Worm (Caenorhabditis elegans) whole organism, late embryonic: Measurements from ENCODE around the gene frl-1.
A peak's percentile ranks its signal among the peaks of the same experiment; 100 is the strongest.
"Not testable (repeated sequence)": the region's sequence is repeated elsewhere in the genome, so short reads cannot be mapped to it uniquely, and the experiment has no call there.

Experiments
- C08G9.2 ChIP-seq: sonication (generic microtip); optimal IDR thresholded peaks from 2 replicates; lab custom pipeline; 2016; ENCODE audit warnings: mild to moderate bottlenecking, missing genetic modification characterization, moderate library complexity, missing compliant biosample characterization
- F13H6.1 ChIP-seq: sonication (generic microtip); optimal IDR thresholded peaks from 2 replicates; lab custom pipeline; 2016; ENCODE audit warnings: missing genetic modification characterization, missing compliant biosample characterization
- ceh-14 ChIP-seq: sonication (generic microtip); optimal IDR thresholded peaks from 2 replicates; lab custom pipeline; 2016; ENCODE audit warnings: missing genotype, missing genetic modification characterization, missing compliant biosample characterization
- ceh-31 ChIP-seq: sonication (generic microtip); optimal IDR thresholded peaks from 2 replicates; lab custom pipeline; 2016; ENCODE audit warnings: missing genetic modification characterization, missing compliant biosample characterization
- ceh-45 ChIP-seq: fragments of 200-800 bp; sonication (Bioruptor generic); IDR thresholded peaks from 2 replicates; pipeline ENCODE4 v1.3.6; 2022; ENCODE audit warnings: missing genetic modification reagents, missing genetic modification characterization, missing compliant biosample characterization
- ceh-48 ChIP-seq: sonication (generic microtip); optimal IDR thresholded peaks from 2 replicates; lab custom pipeline; 2016; ENCODE audit warnings: missing genetic modification characterization, inconsistent platforms, missing compliant biosample characterization
- elt-2 ChIP-seq: sonication (generic microtip); optimal IDR thresholded peaks from 2 replicates; lab custom pipeline; 2016; ENCODE audit warnings: missing genetic modification reagents, missing genetic modification characterization, missing compliant biosample characterization
- eyg-1 ChIP-seq: sonication (generic microtip); optimal IDR thresholded peaks from 2 replicates; lab custom pipeline; 2016; ENCODE audit warnings: missing genotype, missing genetic modification characterization, missing compliant biosample characterization
- fkh-10 ChIP-seq: fragments of 150-350 bp; optimal IDR thresholded peaks from 2 replicates; lab custom pipeline; 2014; ENCODE audit warnings: missing biosample characterization, missing genetic modification reagents, missing genetic modification characterization
- fkh-6 ChIP-seq: sonication (generic microtip); optimal IDR thresholded peaks from 2 replicates; lab custom pipeline; 2016; ENCODE audit warnings: missing genetic modification characterization, missing compliant biosample characterization
- hlh-30 ChIP-seq: sonication (generic microtip); optimal IDR thresholded peaks from 2 replicates; lab custom pipeline; 2017; ENCODE audit warnings: antibody characterized with exemption, missing genetic modification characterization, missing compliant biosample characterization; ENCODE audit not compliant: insufficient read depth
- madf-2 ChIP-seq: sonication (generic microtip); optimal IDR thresholded peaks from 2 replicates; lab custom pipeline; 2017; ENCODE audit warnings: missing genetic modification characterization, missing compliant biosample characterization
- mec-3 ChIP-seq: sonication (generic microtip); optimal IDR thresholded peaks from 2 replicates; lab custom pipeline; 2016; ENCODE audit warnings: borderline replicate concordance, missing genetic modification characterization, missing compliant biosample characterization
- nfya-1 ChIP-seq: sonication (generic microtip); optimal IDR thresholded peaks from 2 replicates; lab custom pipeline; 2017; ENCODE audit warnings: missing genetic modification characterization, mild to moderate bottlenecking, missing compliant biosample characterization, antibody characterized with exemption, moderate library complexity
- pag-3 ChIP-seq: sonication (generic microtip); optimal IDR thresholded peaks from 2 replicates; lab custom pipeline; 2016; ENCODE audit warnings: missing compliant biosample characterization, missing genetic modification characterization, borderline replicate concordance
- pat-9 ChIP-seq: fragments of 200-800 bp; sonication (Bioruptor generic); optimal IDR thresholded peaks from 2 replicates; lab custom pipeline; 2018; ENCODE audit warnings: mild to moderate bottlenecking, missing genetic modification characterization, moderate library complexity, missing compliant biosample characterization
- pha-2 ChIP-seq: sonication (generic microtip); optimal IDR thresholded peaks from 2 replicates; lab custom pipeline; 2017; ENCODE audit warnings: mild to moderate bottlenecking, missing genetic modification characterization, missing compliant biosample characterization
- pha-4 ChIP-seq: fragments of 150-350 bp; optimal IDR thresholded peaks from 2 replicates; lab custom pipeline; 2018; ENCODE audit warnings: missing biosample characterization, missing genetic modification reagents, missing genetic modification characterization
- pqm-1 ChIP-seq: sonication (generic microtip); optimal IDR thresholded peaks from 2 replicates; lab custom pipeline; 2016; ENCODE audit warnings: missing genetic modification characterization, missing compliant biosample characterization
- ref-2 ChIP-seq: sonication (generic microtip); optimal IDR thresholded peaks from 2 replicates; lab custom pipeline; 2016; ENCODE audit warnings: missing genetic modification characterization, missing compliant biosample characterization
- unc-3 ChIP-seq, 2 experiments: fragments of 200-800 bp in 1 of 2; sonication (Bioruptor generic) in 1 of 2; sonication (generic microtip) in 1 of 2; conservative IDR thresholded peaks in 1 of 2; optimal IDR thresholded peaks in 1 of 2; 2 replicates each; pipeline versions ENCODE4 v1.3.6 to Lab custom; 2016 to 2022; ENCODE audit warnings: missing compliant biosample characterization in 2 of 2, missing genetic modification characterization in 2 of 2, missing genetic modification reagents in 1 of 2
- zip-5 ChIP-seq: sonication (generic microtip); optimal IDR thresholded peaks from 2 replicates; lab custom pipeline; 2016; ENCODE audit warnings: missing genetic modification characterization, missing compliant biosample characterization

Gene frl-1

ce11 chrIII:2123673-2124187 lies at the start of gene frl-1:
Gene frl-1 (plus strand): TSS chrIII:2124137.
- peak; percentile 10 for TF ChIP-seq elt-2 (tag; lab: Kevin White, UChicago)
- no peak for TF ChIP-seq unc-3 (GFP tag; conservative IDR thresholded peaks at IDR 0.05; lab: Robert Waterston, UW)
- TF ChIP-seq unc-3 (tag; optimal IDR thresholded peaks at IDR 0.05; lab: Kevin White, UChicago) = no peak

ce11 chrIII:2076546-2077134 lies 47.3 kb upstream of the frl-1 start, which contains the start of gene Y39A3A.4:
Gene Y39A3A.4 (minus strand): TSS chrIII:2076596.
- TF ChIP-seq pag-3 (no peak), pat-9 (tag; lab: Kevin White, UChicago) (no peak), pqm-1 (no peak), pha-4 (tag; lab: Kevin White, UChicago) (no peak), ceh-31 (no peak), zip-5 (tag; lab: Kevin White, UChicago) (no peak)

ce11 chrIII:2082519-2082918 lies 41.4 kb upstream of the frl-1 start, which contains the start of gene cpt-3:
Gene cpt-3 (plus strand): TSS chrIII:2082819.
- TF ChIP-seq F13H6.1, mec-3, ref-2 (tag; lab: Kevin White, UChicago): not testable (repeated sequence)

ce11 chrIII:2084829-2085228 lies 39.1 kb upstream of the frl-1 start:
- no peak for TF ChIP-seq eyg-1 (tag; lab: Kevin White, UChicago)
- no peak for TF ChIP-seq pha-2 (tag; lab: Kevin White, UChicago)
- no peak for TF ChIP-seq zip-5 (tag; lab: Kevin White, UChicago)
- TF ChIP-seq, all 69 proteins: peak for 0

- TF ChIP-seq nfya-1 (tag; lab: Kevin White, UChicago) (peak; percentile 33), madf-2 (tag; lab: Kevin White, UChicago) (no peak)
These were observed 34.5 kb upstream of the frl-1 start for ce11 chrIII:2089453-2089852.

ce11 chrIII:2090695-2091094 lies 33.2 kb upstream of the frl-1 start:
- TF ChIP-seq hlh-30 (peak; percentile 70), fkh-10 (no peak), ref-2 (tag; lab: Kevin White, UChicago) (no peak)

- peak; percentile 40 for TF ChIP-seq elt-2 (tag; lab: Kevin White, UChicago)
- no peak for TF ChIP-seq ceh-45 (GFP tag; lab: Robert Waterston, UW)
These were observed 32.6 kb upstream of the frl-1 start for ce11 chrIII:2091367-2091766.

ce11 chrIII:2092409-2092808 lies 31.5 kb upstream of the frl-1 start, which contains the start of gene Y48G9A.9:
Gene Y48G9A.9 (plus strand): TSS chrIII:2092709.
- no peak for TF ChIP-seq ceh-45 (GFP tag; lab: Robert Waterston, UW)
- TF ChIP-seq ceh-14 (tag; lab: Kevin White, UChicago) = no peak

ce11 chrIII:2098185-2098584 lies 25.8 kb upstream of the frl-1 start:
- TF ChIP-seq ceh-48 (tag; lab: Kevin White, UChicago) (peak; percentile 59), C08G9.2 (tag; lab: Kevin White, UChicago) (no peak), fkh-6 (tag; lab: Kevin White, UChicago) (no peak)
